Fruit fly (Drosophila melanogaster): ENCODE results near the gene CG16753.

DNA sequence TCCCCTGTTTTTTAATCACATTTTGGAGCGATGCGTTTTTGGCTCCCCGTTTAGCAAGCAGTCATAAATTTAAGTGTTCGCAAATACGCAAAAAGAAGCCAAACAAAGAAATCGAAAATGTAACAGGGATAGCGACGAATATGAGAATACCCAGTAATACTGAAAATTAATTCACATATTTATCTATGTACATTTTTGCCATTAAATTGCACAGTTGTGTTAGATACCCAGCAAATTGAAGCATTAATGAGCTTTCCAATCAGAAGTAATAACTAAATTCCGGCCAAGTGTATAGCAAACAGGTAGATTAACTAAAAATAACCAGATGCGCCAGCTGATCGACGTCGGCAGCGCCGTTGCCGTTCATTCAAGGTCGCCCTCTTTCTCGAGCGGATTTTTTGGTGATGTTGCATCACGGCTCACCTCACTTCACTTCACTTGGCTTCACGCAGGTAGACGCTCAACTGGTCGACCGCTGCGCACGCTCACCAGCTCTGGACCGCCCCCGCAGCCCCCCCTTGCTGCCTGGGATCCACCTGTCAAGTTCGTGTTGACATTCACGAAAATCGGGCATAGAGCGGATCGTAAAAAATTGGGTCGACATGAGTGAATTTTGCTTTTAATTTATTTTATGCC lies 17.8 kb upstream of the CG16753 start:
- TF ChIP-seq rgr (GFP tag; optimal IDR thresholded peaks at IDR 0.05) (peak; percentile 61), usp (GFP tag; optimal IDR thresholded peaks at IDR 0.05) (no peak), pan (optimal IDR thresholded peaks at IDR 0.05) (no peak), Dif (GFP tag; optimal IDR thresholded peaks at IDR 0.05; ENCODE audit: partially characterized antibody) (no peak), Hr83 (GFP tag; optimal IDR thresholded peaks at IDR 0.05; ENCODE audit: poor library complexity, severe bottlenecking) (no peak), Hr78 (GFP tag; optimal IDR thresholded peaks at IDR 0.05) (no peak), OdsH (GFP tag; optimal IDR thresholded peaks at IDR 0.05) (peak; percentile 60), N (GFP tag; optimal IDR thresholded peaks at IDR 0.05) (no peak), psq (GFP tag; optimal IDR thresholded peaks at IDR 0.05) (peak; percentile 49)
